Worm (Caenorhabditis elegans) whole organism, L1 larva: ENCODE results near the gene sbsp-1.
A peak's percentile ranks its signal among the peaks of the same experiment; 100 is the strongest.

Source experiments
- C16A3.4 ChIP-seq: fragments of 150-350 bp; optimal IDR thresholded peaks from 2 replicates; lab custom pipeline; 2014; ENCODE audit warnings: missing biosample characterization, missing genetic modification characterization
- C34B4.2 ChIP-seq: sonication (generic microtip); optimal IDR thresholded peaks from 2 replicates; lab custom pipeline; 2017; ENCODE audit warnings: mild to moderate bottlenecking, missing genetic modification characterization, missing compliant biosample characterization
- F16B12.6 ChIP-seq: fragments of 150-350 bp; optimal IDR thresholded peaks from 2 replicates; lab custom pipeline; 2014; ENCODE audit warnings: missing biosample characterization, missing genetic modification characterization
- Y116A8C.19 ChIP-seq: sonication (generic microtip); optimal IDR thresholded peaks from 2 replicates; lab custom pipeline; 2016; ENCODE audit warnings: missing compliant biosample characterization, missing genetic modification characterization, borderline replicate concordance
- aha-1 ChIP-seq: fragments of 150-350 bp; optimal IDR thresholded peaks from 2 replicates; lab custom pipeline; 2014; ENCODE audit warnings: missing biosample characterization, missing genetic modification characterization
- alr-1 ChIP-seq: fragments of 200-800 bp; sonication (Bioruptor generic); optimal IDR thresholded peaks from 2 replicates; lab custom pipeline; 2018; ENCODE audit warnings: borderline replicate concordance, mild to moderate bottlenecking, missing genetic modification characterization, missing compliant biosample characterization
- aly-2 ChIP-seq: fragments of 150-350 bp; optimal IDR thresholded peaks from 2 replicates; lab custom pipeline; 2014; ENCODE audit warnings: missing biosample characterization, missing genetic modification characterization
- ama-1 ChIP-seq: fragments of 150-350 bp; optimal IDR thresholded peaks from 2 replicates; lab custom pipeline; 2014
- ceh-63 ChIP-seq: fragments of 200-800 bp; sonication (Bioruptor generic); optimal IDR thresholded peaks from 2 replicates; lab custom pipeline; 2018; ENCODE audit warnings: mild to moderate bottlenecking, missing genetic modification characterization, missing compliant biosample characterization
- ceh-8 ChIP-seq: fragments of 200-800 bp; sonication (Bioruptor generic); optimal IDR thresholded peaks from 2 replicates; lab custom pipeline; 2018; ENCODE audit warnings: mild to moderate bottlenecking, missing genetic modification characterization, moderate library complexity, missing compliant biosample characterization
- ceh-82 ChIP-seq, 3 experiments: fragments of 150-350 bp in 1 of 3; sonication (generic microtip) in 2 of 3; optimal IDR thresholded peaks; 2 replicates each; lab custom pipeline; 2014 to 2017; ENCODE audit warnings: missing biosample characterization in 3 of 3, missing genetic modification characterization in 3 of 3
- ceh-88 ChIP-seq: fragments of 200-800 bp; sonication (Bioruptor generic); IDR thresholded peaks from 2 replicates; pipeline ENCODE4 v1.3.6; 2022; ENCODE audit warnings: missing genetic modification characterization, missing compliant biosample characterization
- ceh-90 ChIP-seq: sonication (generic microtip); optimal IDR thresholded peaks from 2 replicates; lab custom pipeline; 2016; ENCODE audit warnings: missing genetic modification characterization, missing compliant biosample characterization
- dsc-1 ChIP-seq: sonication (generic microtip); optimal IDR thresholded peaks from 2 replicates; lab custom pipeline; 2016; ENCODE audit warnings: mild to moderate bottlenecking, missing genetic modification characterization, missing compliant biosample characterization
- efl-3 ChIP-seq: fragments of 200-800 bp; sonication (Bioruptor generic); optimal IDR thresholded peaks from 2 replicates; lab custom pipeline; 2018; ENCODE audit warnings: mild to moderate bottlenecking, missing genetic modification characterization, missing compliant biosample characterization
- egl-13 ChIP-seq: sonication (generic microtip); optimal IDR thresholded peaks from 2 replicates; lab custom pipeline; 2016; ENCODE audit warnings: missing genotype, missing genetic modification reagents, missing genetic modification characterization, missing compliant biosample characterization
- elt-2 ChIP-seq: sonication (generic microtip); optimal IDR thresholded peaks from 2 replicates; lab custom pipeline; 2016; ENCODE audit warnings: missing genetic modification characterization, mild to moderate bottlenecking, inconsistent platforms, missing compliant biosample characterization, missing genetic modification reagents
- ets-5 ChIP-seq: fragments of 200-800 bp; sonication (Bioruptor generic); IDR thresholded peaks from 2 replicates; pipeline ENCODE4 v1.3.6; 2022; ENCODE audit warnings: missing genetic modification characterization, missing compliant biosample characterization
- fkh-10 ChIP-seq: sonication (generic microtip); optimal IDR thresholded peaks from 2 replicates; lab custom pipeline; 2017; ENCODE audit warnings: missing biosample characterization, missing genetic modification reagents, missing genetic modification characterization
- fkh-8 ChIP-seq: sonication (generic microtip); optimal IDR thresholded peaks from 2 replicates; lab custom pipeline; 2016; ENCODE audit warnings: mild to moderate bottlenecking, missing genetic modification characterization, missing compliant biosample characterization
- hlh-17 ChIP-seq: fragments of 200-800 bp; sonication (Bioruptor generic); optimal IDR thresholded peaks from 2 replicates; lab custom pipeline; 2018; ENCODE audit warnings: missing genetic modification characterization, mild to moderate bottlenecking, missing compliant biosample characterization, moderate library complexity, borderline replicate concordance
- hpl-2 ChIP-seq: fragments of 150-350 bp; optimal IDR thresholded peaks from 2 replicates; lab custom pipeline; 2014; ENCODE audit warnings: missing biosample characterization, missing genetic modification reagents, missing genetic modification characterization
- jun-1 ChIP-seq: fragments of 150-350 bp; optimal IDR thresholded peaks from 2 replicates; lab custom pipeline; 2014; ENCODE audit warnings: missing biosample characterization, missing genetic modification reagents, missing genetic modification characterization
- lin-13 ChIP-seq: fragments of 150-350 bp; optimal IDR thresholded peaks from 2 replicates; lab custom pipeline; 2014; ENCODE audit warnings: missing biosample characterization, missing genetic modification reagents, missing genetic modification characterization
- lin-14 ChIP-seq: fragments of 200-800 bp; sonication (Bioruptor generic); optimal IDR thresholded peaks from 2 replicates; lab custom pipeline; 2018; ENCODE audit warnings: mild to moderate bottlenecking, missing genetic modification characterization, moderate library complexity, missing compliant biosample characterization
- lin-15B ChIP-seq: fragments of 150-350 bp; sonication (generic microtip); optimal IDR thresholded peaks from 3 replicates; lab custom pipeline; 2014; ENCODE audit warnings: missing biosample characterization, missing genetic modification characterization
- lir-3 ChIP-seq: sonication (generic microtip); optimal IDR thresholded peaks from 2 replicates; lab custom pipeline; 2016; ENCODE audit warnings: mild to moderate bottlenecking, missing genetic modification characterization, moderate library complexity, missing compliant biosample characterization; ENCODE audit not compliant: poor library complexity
- lsy-2 ChIP-seq, 2 experiments: fragments of 150-350 bp; optimal IDR thresholded peaks; 2 replicates each; lab custom pipeline; 2014; ENCODE audit warnings: missing biosample characterization in 2 of 2, missing genetic modification characterization in 2 of 2
- mab-9 ChIP-seq: fragments of 200-800 bp; sonication (Bioruptor generic); IDR thresholded peaks from 2 replicates; pipeline ENCODE4 v1.3.6; 2022; ENCODE audit warnings: missing genetic modification reagents, missing genetic modification characterization, missing compliant biosample characterization
- mef-2 ChIP-seq: fragments of 150-350 bp; optimal IDR thresholded peaks from 2 replicates; lab custom pipeline; 2014; ENCODE audit warnings: missing biosample characterization, missing genetic modification characterization
- nhr-11 ChIP-seq: fragments of 150-350 bp; optimal IDR thresholded peaks from 2 replicates; lab custom pipeline; 2014; ENCODE audit warnings: missing biosample characterization, missing genetic modification characterization
- nhr-237 ChIP-seq: fragments of 150-350 bp; optimal IDR thresholded peaks from 2 replicates; lab custom pipeline; 2014; ENCODE audit warnings: missing biosample characterization, missing genetic modification characterization
- nhr-28 ChIP-seq: fragments of 150-350 bp; optimal IDR thresholded peaks from 2 replicates; lab custom pipeline; 2014; ENCODE audit warnings: missing biosample characterization, missing genetic modification characterization
- nhr-76 ChIP-seq: sonication (generic microtip); optimal IDR thresholded peaks from 2 replicates; lab custom pipeline; 2017; ENCODE audit warnings: missing biosample characterization, missing genetic modification characterization
- nhr-77 ChIP-seq: fragments of 150-350 bp; optimal IDR thresholded peaks from 2 replicates; lab custom pipeline; 2014; ENCODE audit warnings: missing biosample characterization, missing genetic modification characterization
- nhr-85 ChIP-seq: sonication (generic microtip); peaks from one replicate; lab custom pipeline; 2016; ENCODE audit warnings: missing genetic modification characterization, inconsistent platforms, missing compliant biosample characterization
- nhr-90 ChIP-seq: sonication (generic microtip); optimal IDR thresholded peaks from 2 replicates; lab custom pipeline; 2016; ENCODE audit warnings: mild to moderate bottlenecking, missing genetic modification characterization, missing compliant biosample characterization; ENCODE audit not compliant: poor library complexity
- pag-3 ChIP-seq: sonication (generic microtip); optimal IDR thresholded peaks from 2 replicates; lab custom pipeline; 2017; ENCODE audit warnings: missing genetic modification characterization, mild to moderate bottlenecking, missing compliant biosample characterization, antibody characterized with exemption, borderline replicate concordance; ENCODE audit not compliant: insufficient read depth
- pax-3 ChIP-seq: fragments of 200-800 bp; sonication (Bioruptor generic); optimal IDR thresholded peaks from 2 replicates; lab custom pipeline; 2018; ENCODE audit warnings: mild to moderate bottlenecking, missing genetic modification characterization, moderate library complexity, missing compliant biosample characterization
- pqm-1 ChIP-seq: sonication (generic microtip); optimal IDR thresholded peaks from 3 replicates; lab custom pipeline; 2017; ENCODE audit warnings: missing biosample characterization, missing genetic modification characterization
- rnt-1 ChIP-seq: sonication (generic microtip); optimal IDR thresholded peaks from 2 replicates; lab custom pipeline; 2016; ENCODE audit warnings: mild to moderate bottlenecking, missing genetic modification characterization, moderate library complexity, missing compliant biosample characterization
- snpc-4 ChIP-seq: fragments of 150-350 bp; optimal IDR thresholded peaks from 2 replicates; lab custom pipeline; 2014; ENCODE audit warnings: missing biosample characterization, missing genetic modification characterization
- snu-23 ChIP-seq: sonication (generic microtip); optimal IDR thresholded peaks from 2 replicates; lab custom pipeline; 2016; ENCODE audit warnings: missing genetic modification characterization, missing compliant biosample characterization
- sox-4 ChIP-seq: sonication (generic microtip); optimal IDR thresholded peaks from 2 replicates; lab custom pipeline; 2016; ENCODE audit warnings: missing genetic modification characterization, missing compliant biosample characterization
- sptf-1 ChIP-seq: fragments of 150-350 bp; optimal IDR thresholded peaks from 2 replicates; lab custom pipeline; 2014; ENCODE audit warnings: missing biosample characterization, missing genetic modification characterization
- unc-130 ChIP-seq: fragments of 150-350 bp; optimal IDR thresholded peaks from 2 replicates; lab custom pipeline; 2017; ENCODE audit warnings: missing biosample characterization, missing genetic modification characterization, inconsistent platforms
- unc-62 ChIP-seq: fragments of 150-350 bp; optimal IDR thresholded peaks from 2 replicates; lab custom pipeline; 2014; ENCODE audit warnings: missing biosample characterization, missing genetic modification reagents, missing genetic modification characterization
- unc-86 ChIP-seq: sonication (generic microtip); optimal IDR thresholded peaks from 2 replicates; lab custom pipeline; 2016; ENCODE audit warnings: missing genetic modification characterization, missing compliant biosample characterization
- unc-98 ChIP-seq: fragments of 200-800 bp; sonication (Bioruptor generic); IDR thresholded peaks from 2 replicates; pipeline ENCODE4 v1.3.6; 2022; ENCODE audit warnings: missing genetic modification characterization, missing compliant biosample characterization
- vab-15 ChIP-seq: sonication (generic microtip); optimal IDR thresholded peaks from 2 replicates; lab custom pipeline; 2017; ENCODE audit warnings: missing genotype, mild to moderate bottlenecking, missing genetic modification characterization, missing compliant biosample characterization
- zip-4 ChIP-seq: fragments of 200-800 bp; sonication (Bioruptor generic); optimal IDR thresholded peaks from 2 replicates; lab custom pipeline; 2018; ENCODE audit warnings: mild to moderate bottlenecking, missing genetic modification characterization, moderate library complexity, missing compliant biosample characterization
- ztf-11 ChIP-seq, 2 experiments: sonication (generic microtip); optimal IDR thresholded peaks; 2 replicates each; lab custom pipeline; 2016 to 2017; ENCODE audit warnings: missing genetic modification characterization in 2 of 2, missing biosample characterization in 1 of 2, missing compliant biosample characterization in 1 of 2
- ztf-4 ChIP-seq: fragments of 150-350 bp; optimal IDR thresholded peaks from 2 replicates; lab custom pipeline; 2014; ENCODE audit warnings: missing biosample characterization, missing genetic modification characterization

Gene sbsp-1

DNA sequence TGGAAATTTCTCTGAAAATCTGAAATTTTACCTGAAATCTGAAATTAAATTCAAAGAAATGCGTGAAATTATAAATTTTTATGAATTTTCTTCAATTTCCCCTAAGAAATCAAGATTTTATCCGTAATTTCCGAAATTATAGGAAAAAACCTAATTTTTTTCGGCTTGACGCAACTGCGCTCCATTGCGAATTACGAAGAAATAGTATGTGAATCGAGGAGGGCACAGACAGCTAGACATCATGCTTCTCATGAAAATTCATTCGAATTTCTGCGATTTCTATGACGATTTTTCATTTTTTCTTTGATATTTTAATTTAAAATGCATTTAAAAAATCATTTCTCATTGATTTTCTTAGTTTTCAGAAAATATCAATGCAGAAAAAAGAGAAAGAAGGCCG is 49.3 kb downstream of the sbsp-1 start:
- TF ChIP-seq aha-1 (tag; lab: Kevin White, UChicago) (peak; percentile 2), Y116A8C.19 (tag; lab: Kevin White, UChicago) (no peak), lsy-2 (tag; optimal IDR thresholded peaks at IDR 0.05; lab: Kevin White, UChicago) (peak; percentile 82 to 84), nhr-85 (tag; lab: Kevin White, UChicago) (peak; percentile 87), efl-3 (GFP tag; lab: Kevin White, UChicago) (no peak), ztf-11 (tag; optimal IDR thresholded peaks at IDR 0.05; lab: Kevin White, UChicago) (peak in 1 of 2 experiments; percentile 48), snu-23 (GFP tag; lab: Kevin White, UChicago) (peak; percentile 84), dsc-1 (peak; percentile 81), ceh-8 (no peak), ceh-82 (tag; optimal IDR thresholded peaks at IDR 0.05; lab: Kevin White, UChicago) (peak; percentile 49 to 74 (median 72)), aly-2 (peak; percentile 41), nhr-77 (peak; percentile 56), snpc-4 (peak; percentile 37), egl-13 (tag; lab: Kevin White, UChicago) (peak; percentile 60), F16B12.6 (tag; lab: Kevin White, UChicago) (peak; percentile 53), pag-3 (tag; lab: Kevin White, UChicago) (no peak), alr-1 (tag; lab: Kevin White, UChicago) (no peak), vab-15 (tag; lab: Kevin White, UChicago) (peak; percentile 2), ztf-4 (tag; lab: Kevin White, UChicago) (no peak), zip-4 (GFP tag; lab: Kevin White, UChicago) (no peak), mef-2 (tag; lab: Kevin White, UChicago) (no peak), unc-130 (tag; lab: Kevin White, UChicago) (peak; percentile 31), hlh-17 (GFP tag; lab: Kevin White, UChicago) (no peak), nhr-90 (tag; lab: Kevin White, UChicago) (no peak), rnt-1 (tag; lab: Kevin White, UChicago) (no peak), nhr-237 (tag; lab: Kevin White, UChicago) (peak; percentile 17), sox-4 (tag; lab: Kevin White, UChicago) (peak; percentile 20), hpl-2 (peak; percentile 18), ets-5 (GFP tag; lab: Robert Waterston, UW) (no peak), ceh-90 (tag; lab: Kevin White, UChicago) (no peak), pqm-1 (no peak), lir-3 (tag; lab: Kevin White, UChicago) (no peak), fkh-10 (GFP tag; lab: Kevin White, UChicago) (no peak), jun-1 (tag; lab: Kevin White, UChicago) (peak; percentile 35), lin-14 (GFP tag; lab: Kevin White, UChicago) (no peak), sptf-1 (tag; lab: Kevin White, UChicago) (no peak), mab-9 (GFP tag; lab: Robert Waterston, UW) (0 out of 2 replicates have a peak, but pooled peaks have one; percentile 25), unc-62 (GFP tag; lab: Kevin White, UChicago) (no peak), ama-1 (lab: Kevin White, UChicago) (no peak), nhr-76 (tag; lab: Kevin White, UChicago) (no peak), nhr-11 (tag; lab: Kevin White, UChicago) (peak; percentile 58), lin-13 (GFP tag; lab: Kevin White, UChicago) (peak; percentile 46), ceh-63 (GFP tag; lab: Kevin White, UChicago) (no peak), C16A3.4 (peak; percentile 59), ceh-88 (GFP tag; lab: Robert Waterston, UW) (no peak), C34B4.2 (tag; lab: Kevin White, UChicago) (no peak), elt-2 (tag; lab: Kevin White, UChicago) (no peak), unc-86 (tag; lab: Kevin White, UChicago) (peak; percentile 74), pax-3 (tag; lab: Kevin White, UChicago) (no peak), nhr-28 (tag; lab: Kevin White, UChicago) (no peak), fkh-8 (peak; percentile 47), unc-98 (GFP tag; lab: Robert Waterston, UW) (no peak), lin-15B (tag; lab: Kevin White, UChicago) (peak; percentile 85)
